Fruit fly (Drosophila melanogaster) Kc167 (cell line): ENCODE results near the gene GstT4.

ENCODE experiments used
- Myc ChIP-seq: fragments of >200 bp; optimal IDR thresholded peaks from 2 replicates; lab custom pipeline; 2017; ENCODE audit warnings: missing external identifiers
- Sin3A ChIP-seq: fragments of >200 bp; optimal IDR thresholded peaks from 2 replicates; lab custom pipeline; 2018; ENCODE audit warnings: missing external identifiers
- h ChIP-seq: fragments of >200 bp; optimal IDR thresholded peaks from 3 replicates; lab custom pipeline; 2018; ENCODE audit warnings: missing external identifiers
- insv ChIP-seq: fragments of >200 bp; optimal IDR thresholded peaks from 3 replicates; lab custom pipeline; 2018; ENCODE audit warnings: missing external identifiers
- psq ChIP-seq: fragments of >200 bp; optimal IDR thresholded peaks from 2 replicates; lab custom pipeline; 2017; ENCODE audit warnings: missing external identifiers
- ttk ChIP-seq: sonication (Bioruptor generic); optimal IDR thresholded peaks from 2 replicates; lab custom pipeline; 2017; ENCODE audit warnings: missing external identifiers

GstT4 gene

dm6 chrX:13411376-13411973 is 6.9 kb downstream of the GstT4 start:
- TF ChIP-seq Sin3A, result no peak
- no peak for TF ChIP-seq h (lab: Kevin White, UChicago)
- no peak for TF ChIP-seq psq
- no peak for TF ChIP-seq insv (lab: Kevin White, UChicago)
- no peak for TF ChIP-seq ttk (lab: Kevin White, UChicago)
- no peak for TF ChIP-seq Myc (lab: Kevin White, UChicago)

- TF ChIP-seq h (lab: Kevin White, UChicago) (no peak), psq (no peak), ttk (lab: Kevin White, UChicago) (no peak), Myc (lab: Kevin White, UChicago) (no peak), insv (lab: Kevin White, UChicago) (no peak), Sin3A (no peak)
These were observed 8.5 kb downstream of the GstT4 start, which contains the start of the genes CG1998 and Set2 for dm6 chrX:13412941-13413613. Gene CG1998 (minus strand): TSS chrX:13413074. Gene Set2 (plus strand): TSS chrX:13413242.

dm6 chrX:13421059-13421458 is 16.5 kb downstream of the GstT4 start:
- TF ChIP-seq Sin3A (no peak), h (lab: Kevin White, UChicago) (no peak), insv (lab: Kevin White, UChicago) (no peak), ttk (lab: Kevin White, UChicago) (no peak), psq (no peak), Myc (lab: Kevin White, UChicago) (no peak)

- TF ChIP-seq psq (no peak), ttk (lab: Kevin White, UChicago) (no peak), insv (lab: Kevin White, UChicago) (no peak), Sin3A (no peak), Myc (lab: Kevin White, UChicago) (no peak), h (lab: Kevin White, UChicago) (no peak)
These were observed 29.5 kb downstream of the GstT4 start for dm6 chrX:13434065-13434464.

dm6 chrX:13444687-13445086 is 40.1 kb downstream of the GstT4 start:
- TF ChIP-seq h (lab: Kevin White, UChicago) (no peak), Myc (lab: Kevin White, UChicago) (no peak), psq (no peak)

dm6 chrX:13445695-13446094 is 41.1 kb downstream of the GstT4 start, which contains the start of gene Neto:
Gene Neto (plus strand): TSS chrX:13445903.
- TF ChIP-seq ttk (lab: Kevin White, UChicago) (no peak), Myc (lab: Kevin White, UChicago) (no peak), insv (lab: Kevin White, UChicago) (no peak), Sin3A (no peak), h (lab: Kevin White, UChicago) (no peak), psq (no peak)

dm6 chrX:13447438-13447837 is 42.9 kb downstream of the GstT4 start:
- TF ChIP-seq ttk (lab: Kevin White, UChicago), result no peak
- no peak for TF ChIP-seq Sin3A
- no peak for TF ChIP-seq h (lab: Kevin White, UChicago)
- TF ChIP-seq insv (lab: Kevin White, UChicago), result no peak
- no peak for TF ChIP-seq Myc (lab: Kevin White, UChicago)
- no peak for TF ChIP-seq psq

- TF ChIP-seq insv (lab: Kevin White, UChicago) (no peak), Sin3A (no peak), h (lab: Kevin White, UChicago) (no peak), ttk (lab: Kevin White, UChicago) (no peak), psq (no peak), Myc (lab: Kevin White, UChicago) (no peak)
These were observed 46.2 kb downstream of the GstT4 start for dm6 chrX:13450754-13451153.

dm6 chrX:13457563-13457962 is 53.0 kb downstream of the GstT4 start, which contains the start of gene CG34324:
Gene CG34324 (minus strand): TSS chrX:13457663.
- TF ChIP-seq insv (lab: Kevin White, UChicago) (no peak), Myc (lab: Kevin White, UChicago) (no peak), psq (no peak), h (lab: Kevin White, UChicago) (no peak), ttk (lab: Kevin White, UChicago) (no peak), Sin3A (no peak)
